ENCODE assay signal across 1 fruit fly cellular context in the genomic region with DNA sequence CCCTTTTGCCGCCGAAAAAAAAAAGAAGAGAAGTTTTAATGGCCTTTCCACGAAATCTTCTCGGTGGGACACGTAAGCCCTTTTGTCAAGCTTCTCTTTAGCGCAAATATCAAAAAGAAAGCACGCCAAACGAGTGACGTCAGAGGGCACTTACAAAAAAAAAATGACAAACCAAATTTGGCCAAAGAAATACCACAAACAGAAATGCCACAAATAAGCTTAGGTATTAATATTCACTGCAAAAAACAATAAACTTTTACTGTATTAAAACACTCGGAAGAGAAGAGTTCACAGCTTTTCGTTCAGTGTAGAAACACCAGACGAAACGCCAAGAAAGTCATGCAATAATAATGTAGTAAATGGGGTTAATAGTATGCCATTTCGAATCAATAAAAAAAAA.
TF ChIP-seq lines count a peak whose summit lies in the region.

No protein-coding gene starts in this region.

TF ChIP-seq in whole organism, embryonic, 481 proteins besides CTCF, POLR2A, EP300 and RAD21 (continued from another document):
- TF ChIP-seq CG12071 (GFP tag; optimal IDR thresholded peaks at IDR 0.05; lab: Kevin White, UChicago), result no peak
- peak; percentile 70 for TF ChIP-seq sens (GFP tag; lab: Kevin White, UChicago)
